Worm (Caenorhabditis elegans) whole organism, L3 larva: ENCODE results near the gene srh-75.

Experiments used
- R02D3.7 ChIP-seq: fragments of 150-350 bp; optimal IDR thresholded peaks from 2 replicates; lab custom pipeline; 2014; ENCODE audit warnings: missing biosample characterization, missing genetic modification characterization
- ZK546.5 ChIP-seq: sonication (generic microtip); optimal IDR thresholded peaks from 2 replicates; lab custom pipeline; 2017; ENCODE audit warnings: missing biosample characterization, missing genetic modification characterization
- aly-2 ChIP-seq: fragments of 150-350 bp; optimal IDR thresholded peaks from 2 replicates; lab custom pipeline; 2014; ENCODE audit warnings: missing biosample characterization, missing genetic modification characterization
- ama-1 ChIP-seq: fragments of 150-350 bp; optimal IDR thresholded peaks from 2 replicates; lab custom pipeline; 2018
- ceh-16 ChIP-seq: sonication (generic microtip); optimal IDR thresholded peaks from 2 replicates; lab custom pipeline; 2017; ENCODE audit warnings: missing biosample characterization, missing genetic modification characterization
- ceh-28 ChIP-seq: fragments of 150-350 bp; optimal IDR thresholded peaks from 2 replicates; lab custom pipeline; 2014; ENCODE audit warnings: missing biosample characterization, missing genetic modification reagents, missing genetic modification characterization
- ceh-82 ChIP-seq: fragments of 150-350 bp; optimal IDR thresholded peaks from 2 replicates; lab custom pipeline; 2014; ENCODE audit warnings: missing biosample characterization, missing genetic modification characterization
- ceh-9 ChIP-seq: sonication (generic microtip); optimal IDR thresholded peaks from 2 replicates; lab custom pipeline; 2018; ENCODE audit warnings: missing biosample characterization, missing genetic modification characterization
- daf-12 ChIP-seq: fragments of 150-350 bp; optimal IDR thresholded peaks from 2 replicates; lab custom pipeline; 2014; ENCODE audit warnings: missing biosample characterization, missing genetic modification reagents, missing genetic modification characterization
- egl-27 ChIP-seq: sonication (generic microtip); optimal IDR thresholded peaks from 4 replicates; lab custom pipeline; 2017; ENCODE audit warnings: missing biosample characterization, missing genetic modification reagents, missing genetic modification characterization
- egl-5 ChIP-seq: fragments of 150-350 bp; optimal IDR thresholded peaks from 2 replicates; lab custom pipeline; 2017; ENCODE audit warnings: missing biosample characterization, missing genetic modification reagents, missing genetic modification characterization, inconsistent platforms
- elt-1 ChIP-seq: fragments of 150-350 bp; optimal IDR thresholded peaks from 2 replicates; lab custom pipeline; 2014; ENCODE audit warnings: missing biosample characterization, missing genetic modification characterization
- elt-2 ChIP-seq: sonication (generic microtip); optimal IDR thresholded peaks from 2 replicates; lab custom pipeline; 2016; ENCODE audit warnings: missing genetic modification reagents, mild to moderate bottlenecking, missing genetic modification characterization, missing compliant biosample characterization
- elt-3 ChIP-seq, 3 experiments: fragments of 150-350 bp in 1 of 3; sonication (generic microtip) in 2 of 3; optimal IDR thresholded peaks; 2 replicates in 2 of 3; 4 replicates in 1 of 3; lab custom pipeline; 2014 to 2017; ENCODE audit warnings: missing biosample characterization in 3 of 3, missing genetic modification characterization in 3 of 3
- eor-1 ChIP-seq, 2 experiments: fragments of 150-350 bp; optimal IDR thresholded peaks; 2 replicates each; lab custom pipeline; 2014 to 2018; ENCODE audit warnings: missing biosample characterization in 2 of 2, missing genetic modification characterization in 2 of 2
- fkh-10 ChIP-seq: sonication (generic microtip); optimal IDR thresholded peaks from 2 replicates; lab custom pipeline; 2017; ENCODE audit warnings: missing biosample characterization, missing genetic modification reagents, missing genetic modification characterization
- fkh-2 ChIP-seq: fragments of 150-350 bp; optimal IDR thresholded peaks from 2 replicates; lab custom pipeline; 2014; ENCODE audit warnings: missing biosample characterization, missing genetic modification reagents, missing genetic modification characterization
- fos-1 ChIP-seq: fragments of 150-350 bp; optimal IDR thresholded peaks from 2 replicates; lab custom pipeline; 2014; ENCODE audit warnings: missing biosample characterization, missing genetic modification characterization
- hmg-11 ChIP-seq: sonication (generic microtip); optimal IDR thresholded peaks from 2 replicates; lab custom pipeline; 2016; ENCODE audit warnings: missing genetic modification characterization, missing compliant biosample characterization
- jun-1 ChIP-seq: fragments of 150-350 bp; optimal IDR thresholded peaks from 2 replicates; lab custom pipeline; 2014; ENCODE audit warnings: missing biosample characterization, missing genetic modification reagents, missing genetic modification characterization
- lin-15B ChIP-seq: fragments of 150-350 bp; optimal IDR thresholded peaks from 2 replicates; lab custom pipeline; 2014; ENCODE audit warnings: missing biosample characterization, missing genetic modification characterization
- lin-39 ChIP-seq: fragments of 150-350 bp; optimal IDR thresholded peaks from 2 replicates; lab custom pipeline; 2018; ENCODE audit warnings: missing biosample characterization, missing genetic modification reagents, missing genetic modification characterization
- lsy-12 ChIP-seq: sonication (generic microtip); optimal IDR thresholded peaks from 2 replicates; lab custom pipeline; 2016; ENCODE audit warnings: mild to moderate bottlenecking, missing genetic modification characterization, missing compliant biosample characterization
- mdl-1 ChIP-seq: fragments of 150-350 bp; optimal IDR thresholded peaks from 2 replicates; lab custom pipeline; 2014; ENCODE audit warnings: missing biosample characterization, missing genetic modification characterization
- mml-1 ChIP-seq: fragments of 150-350 bp; sonication (generic microtip); optimal IDR thresholded peaks from 3 replicates; lab custom pipeline; 2014; ENCODE audit warnings: missing biosample characterization, missing genetic modification characterization
- nfya-1 ChIP-seq: sonication (generic microtip); optimal IDR thresholded peaks from 2 replicates; lab custom pipeline; 2017; ENCODE audit warnings: missing genetic modification characterization, mild to moderate bottlenecking, missing compliant biosample characterization, antibody characterized with exemption, moderate library complexity; ENCODE audit not compliant: insufficient read depth
- nhr-11 ChIP-seq: fragments of 150-350 bp; optimal IDR thresholded peaks from 2 replicates; lab custom pipeline; 2014; ENCODE audit warnings: missing biosample characterization, missing genetic modification characterization
- nhr-12 ChIP-seq: fragments of 150-350 bp; optimal IDR thresholded peaks from 2 replicates; lab custom pipeline; 2014; ENCODE audit warnings: missing biosample characterization, missing genetic modification characterization
- nhr-23 ChIP-seq: fragments of 150-350 bp; optimal IDR thresholded peaks from 2 replicates; lab custom pipeline; 2014; ENCODE audit warnings: missing biosample characterization, missing genetic modification reagents, missing genetic modification characterization
- nhr-237 ChIP-seq: fragments of 150-350 bp; optimal IDR thresholded peaks from 2 replicates; lab custom pipeline; 2014; ENCODE audit warnings: missing biosample characterization, missing genetic modification characterization
- nhr-25 ChIP-seq: sonication (generic microtip); optimal IDR thresholded peaks from 2 replicates; lab custom pipeline; 2017; ENCODE audit warnings: missing biosample characterization, missing genetic modification characterization
- nhr-28 ChIP-seq: fragments of 150-350 bp; optimal IDR thresholded peaks from 2 replicates; lab custom pipeline; 2014; ENCODE audit warnings: missing biosample characterization, missing genetic modification characterization
- nhr-67 ChIP-seq: fragments of 150-350 bp; optimal IDR thresholded peaks from 2 replicates; lab custom pipeline; 2014; ENCODE audit warnings: missing biosample characterization, missing genetic modification characterization
- nhr-76 ChIP-seq: fragments of 150-350 bp; sonication (generic microtip); optimal IDR thresholded peaks from 5 replicates; lab custom pipeline; 2014; ENCODE audit warnings: missing biosample characterization, missing genetic modification characterization
- nhr-77 ChIP-seq: fragments of 150-350 bp; optimal IDR thresholded peaks from 2 replicates; lab custom pipeline; 2014; ENCODE audit warnings: missing biosample characterization, missing genetic modification characterization
- pha-4 ChIP-seq: fragments of 150-350 bp; optimal IDR thresholded peaks from 2 replicates; lab custom pipeline; 2014; ENCODE audit warnings: missing biosample characterization, missing genetic modification reagents, missing genetic modification characterization
- pqm-1 ChIP-seq: fragments of 150-350 bp; optimal IDR thresholded peaks from 2 replicates; lab custom pipeline; 2017; ENCODE audit warnings: missing biosample characterization, missing genetic modification characterization, inconsistent platforms
- sea-2 ChIP-seq: fragments of 150-350 bp; sonication (generic microtip); optimal IDR thresholded peaks from 4 replicates; lab custom pipeline; 2014; ENCODE audit warnings: missing biosample characterization, missing genetic modification reagents, missing genetic modification characterization
- skn-1 ChIP-seq: fragments of 150-350 bp; optimal IDR thresholded peaks from 2 replicates; lab custom pipeline; 2014; ENCODE audit warnings: missing biosample characterization, missing genetic modification characterization
- snpc-4 ChIP-seq: fragments of 150-350 bp; optimal IDR thresholded peaks from 2 replicates; lab custom pipeline; 2014; ENCODE audit warnings: missing biosample characterization, missing genetic modification characterization
- tbx-2 ChIP-seq: sonication (generic microtip); optimal IDR thresholded peaks from 2 replicates; lab custom pipeline; 2016; ENCODE audit warnings: mild to moderate bottlenecking, missing genetic modification characterization, missing compliant biosample characterization
- unc-39 ChIP-seq: sonication (generic microtip); optimal IDR thresholded peaks from 4 replicates; lab custom pipeline; 2017; ENCODE audit warnings: missing biosample characterization, missing genetic modification characterization
- unc-62 ChIP-seq: fragments of 150-350 bp; sonication (generic microtip); optimal IDR thresholded peaks from 4 replicates; lab custom pipeline; 2014; ENCODE audit warnings: missing biosample characterization, missing genetic modification reagents, missing genetic modification characterization
- zag-1 ChIP-seq: fragments of 150-350 bp; optimal IDR thresholded peaks from 2 replicates; lab custom pipeline; 2014; ENCODE audit warnings: missing biosample characterization, missing genetic modification characterization
- ztf-11 ChIP-seq: fragments of 150-350 bp; optimal IDR thresholded peaks from 2 replicates; lab custom pipeline; 2014; ENCODE audit warnings: missing biosample characterization, missing genetic modification characterization
- ztf-4 ChIP-seq: fragments of 150-350 bp; optimal IDR thresholded peaks from 2 replicates; lab custom pipeline; 2014; ENCODE audit warnings: missing biosample characterization, missing genetic modification characterization

Gene srh-75

DNA sequence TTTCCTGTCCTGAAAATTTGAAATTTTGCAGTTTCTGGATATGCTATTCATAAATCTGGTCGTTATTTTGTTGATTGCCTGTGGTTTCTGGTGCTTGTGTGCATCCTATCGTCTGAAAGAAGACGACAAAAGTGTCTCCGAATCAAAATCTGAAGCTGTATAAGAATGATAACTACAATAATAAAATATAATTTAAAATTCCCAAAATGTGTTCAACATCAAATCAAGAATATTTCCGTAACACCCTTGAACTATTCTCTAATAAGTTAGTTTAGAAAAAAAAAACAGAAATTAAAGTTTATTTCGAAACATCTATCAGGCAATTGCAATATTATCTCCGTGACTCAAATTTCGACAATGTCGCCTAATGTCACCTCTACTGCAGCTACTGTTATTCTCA lies 16.5 kb downstream of the srh-75 start, which contains the start of gene C45B11.8:
Gene C45B11.8, plus strand, starts transcription at position 301 of the 400 bp plus-strand sequence.
- TF ChIP-seq unc-62 (GFP tag; lab: Kevin White, UChicago) (no peak), skn-1 (no peak), mdl-1 (no peak), nhr-23 (tag; lab: Kevin White, UChicago) (no peak), ama-1 (lab: Kevin White, UChicago) (no peak), fkh-10 (GFP tag; lab: Kevin White, UChicago) (no peak), snpc-4 (tag; lab: Kevin White, UChicago) (no peak), ztf-4 (tag; lab: Kevin White, UChicago) (no peak), elt-2 (tag; lab: Kevin White, UChicago) (no peak), ztf-11 (tag; lab: Kevin White, UChicago) (no peak), lsy-12 (tag; lab: Kevin White, UChicago) (no peak)

DNA sequence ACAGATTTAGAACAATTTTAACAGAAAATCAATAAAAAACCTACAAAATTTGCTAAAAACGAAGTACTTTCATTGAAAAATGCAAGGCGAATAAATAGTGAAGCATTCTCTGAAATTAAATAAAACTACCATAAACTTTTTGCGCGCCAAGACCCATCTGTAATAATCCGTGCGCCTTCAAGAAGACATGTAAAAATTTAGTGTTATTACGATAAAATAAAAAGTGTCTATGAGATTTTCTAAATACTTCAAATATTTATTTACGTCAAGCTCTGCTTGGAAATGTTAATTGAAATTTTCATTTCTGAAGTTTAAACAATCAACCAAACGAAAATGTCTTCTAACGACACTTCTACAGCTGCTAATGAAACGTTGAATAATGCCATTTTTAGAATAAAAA lies 16.9 kb downstream of the srh-75 start, which contains the start of gene C45B11.9:
Gene C45B11.9, plus strand, starts transcription at position 301 of the 400 bp plus-strand sequence.
- TF ChIP-seq elt-1 (tag; lab: Kevin White, UChicago), result no peak
- no peak for TF ChIP-seq snpc-4 (tag; lab: Kevin White, UChicago)
- no peak for TF ChIP-seq egl-5 (tag; lab: Kevin White, UChicago)
- TF ChIP-seq fkh-10 (GFP tag; lab: Kevin White, UChicago), result no peak
- no peak for TF ChIP-seq daf-12 (tag; lab: Kevin White, UChicago)
- TF ChIP-seq elt-2 (tag; lab: Kevin White, UChicago), result no peak
- TF ChIP-seq pha-4, result no peak
- TF ChIP-seq pqm-1 (tag; lab: Kevin White, UChicago), result no peak
- TF ChIP-seq sea-2 (GFP tag; lab: Kevin White, UChicago), result no peak
- TF ChIP-seq ama-1 (lab: Kevin White, UChicago), result no peak
- TF ChIP-seq ZK546.5, result no peak
- TF ChIP-seq unc-39 (tag; lab: Kevin White, UChicago), result no peak
- no peak for TF ChIP-seq ceh-9 (tag; lab: Kevin White, UChicago)
- no peak for TF ChIP-seq nhr-23 (tag; lab: Kevin White, UChicago)
- TF ChIP-seq, all 47 proteins: peak for 0

DNA sequence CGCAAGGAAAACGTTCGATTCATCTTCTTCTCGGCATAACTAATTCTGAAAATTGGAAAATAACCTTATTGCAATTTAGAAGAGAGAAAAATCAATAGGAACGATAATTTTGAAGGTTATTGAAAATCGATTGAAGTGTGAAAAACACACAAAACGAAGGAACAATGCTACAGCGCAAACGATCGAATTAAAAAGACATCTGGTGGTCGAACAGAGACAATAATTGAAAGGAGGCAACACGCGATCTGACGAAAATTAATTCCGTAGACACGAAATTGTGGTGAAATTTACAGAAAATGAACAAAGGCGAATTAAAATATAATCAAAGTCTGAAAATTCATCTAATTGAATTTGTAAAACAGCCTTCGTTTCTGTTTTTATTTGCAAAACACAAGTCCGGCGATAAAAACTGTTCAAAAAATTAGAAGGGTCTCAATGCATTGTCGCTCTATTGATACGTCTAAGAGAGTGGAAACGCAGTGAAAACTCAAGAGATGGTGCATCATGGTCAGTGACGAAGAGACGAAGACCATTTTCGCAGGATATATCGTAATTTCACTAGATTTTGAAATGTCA lies 17.5 kb downstream of the srh-75 start, which contains the start of gene pak-2:
Gene pak-2, minus strand, starts transcription at position 51 of the 576 bp plus-strand sequence.
- TF ChIP-seq nfya-1 (tag; lab: Kevin White, UChicago), result peak; percentile 73
- peak; percentile 82 for TF ChIP-seq pha-4
- no peak for TF ChIP-seq nhr-77 (tag; lab: Kevin White, UChicago)
- TF ChIP-seq lin-39 (tag; lab: Kevin White, UChicago), result no peak
- TF ChIP-seq nhr-23 (tag; lab: Kevin White, UChicago), result peak; percentile 70
- TF ChIP-seq fkh-2 (tag; lab: Kevin White, UChicago), result no peak
- no peak for TF ChIP-seq mdl-1
- no peak for TF ChIP-seq ceh-82 (tag; lab: Kevin White, UChicago)
- TF ChIP-seq ztf-11 (tag; lab: Kevin White, UChicago), result no peak
- no peak for TF ChIP-seq nhr-67 (tag; lab: Kevin White, UChicago)
- TF ChIP-seq skn-1, result no peak
- no peak for TF ChIP-seq unc-39 (tag; lab: Kevin White, UChicago)
- TF ChIP-seq egl-27 (tag; lab: Kevin White, UChicago), result no peak
- no peak for TF ChIP-seq eor-1 (tag; optimal IDR thresholded peaks at IDR 0.05; lab: Kevin White, UChicago)
- peak; percentile 34 for TF ChIP-seq ceh-28
- no peak for TF ChIP-seq nhr-12 (tag; lab: Kevin White, UChicago)
- peak; percentile 78 for TF ChIP-seq hmg-11 (tag; lab: Kevin White, UChicago)
- peak; percentile 8 for TF ChIP-seq jun-1
- TF ChIP-seq ZK546.5, result no peak
- TF ChIP-seq unc-62 (GFP tag; lab: Kevin White, UChicago), result peak; percentile 49
- no peak for TF ChIP-seq fos-1 (tag; lab: Kevin White, UChicago)
- TF ChIP-seq nhr-11, result peak; percentile 24
- TF ChIP-seq nhr-76 (tag; lab: Kevin White, UChicago), result no peak
- no peak for TF ChIP-seq ceh-9 (tag; lab: Kevin White, UChicago)
- TF ChIP-seq snpc-4 (tag; lab: Kevin White, UChicago), result no peak
- no peak for TF ChIP-seq sea-2 (GFP tag; lab: Kevin White, UChicago)
- TF ChIP-seq zag-1 (tag; lab: Kevin White, UChicago), result no peak
- TF ChIP-seq daf-12 (tag; lab: Kevin White, UChicago), result no peak
- peak; percentile 40 for TF ChIP-seq nhr-25 (tag; lab: Kevin White, UChicago)
- no peak for TF ChIP-seq elt-1 (tag; lab: Kevin White, UChicago)
- TF ChIP-seq lsy-12 (tag; lab: Kevin White, UChicago), result peak; percentile 28
- no peak for TF ChIP-seq tbx-2
- TF ChIP-seq elt-2 (tag; lab: Kevin White, UChicago), result peak; percentile 64
- peak; percentile 85 for TF ChIP-seq lin-15B
- TF ChIP-seq R02D3.7 (tag; lab: Kevin White, UChicago), result no peak
- peak; percentile 28 for TF ChIP-seq pqm-1 (tag; lab: Kevin White, UChicago)
- TF ChIP-seq ama-1 (lab: Kevin White, UChicago), result no peak
- no peak for TF ChIP-seq elt-3 (tag; optimal IDR thresholded peaks at IDR 0.05; lab: Kevin White, UChicago)
- TF ChIP-seq aly-2 (tag; lab: Kevin White, UChicago), result no peak
- no peak for TF ChIP-seq nhr-237 (tag; lab: Kevin White, UChicago)
- TF ChIP-seq nhr-28 (tag; lab: Kevin White, UChicago), result no peak
- peak; percentile 72 for TF ChIP-seq egl-5 (tag; lab: Kevin White, UChicago)
- TF ChIP-seq mml-1 (tag; lab: Kevin White, UChicago), result no peak
- TF ChIP-seq ceh-16 (tag; lab: Kevin White, UChicago), result no peak
